Worm (Caenorhabditis elegans): ENCODE results near the gene Y67A10A.7.
A peak's percentile ranks its signal among the peaks of the same experiment; 100 is the strongest.

The Y67A10A.7 gene

DNA sequence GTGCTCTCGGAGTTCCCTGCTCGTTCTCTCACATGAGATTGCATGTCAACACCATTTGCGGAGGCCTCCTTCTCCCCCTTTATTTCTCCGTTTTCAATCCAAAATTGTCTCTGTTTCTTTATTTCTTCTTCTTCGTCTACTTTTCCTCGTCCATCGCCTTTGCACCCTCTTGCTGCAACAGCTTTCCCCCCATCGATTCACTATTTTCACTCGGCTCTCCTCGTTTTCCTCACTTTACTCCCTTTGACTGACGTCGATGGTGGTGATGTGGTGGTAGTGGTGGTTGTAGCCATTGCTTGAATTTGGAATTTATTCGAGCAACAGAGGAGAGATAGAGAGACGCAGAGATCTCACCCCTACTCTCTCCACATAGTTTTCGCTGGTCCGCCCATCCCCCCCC, 2.3 kb upstream of the Y67A10A.7 start:
- TF ChIP-seq pag-3 (tag; optimal IDR thresholded peaks at IDR 0.05; ENCODE audit: borderline replicate concordance), result peak; percentile 20
- no peak for TF ChIP-seq ceh-9 (tag; optimal IDR thresholded peaks at IDR 0.05)
- no peak for TF ChIP-seq madf-2 (tag; optimal IDR thresholded peaks at IDR 0.05)
- TF ChIP-seq syd-9 (tag; optimal IDR thresholded peaks at IDR 0.05), result peak; percentile 44
- TF ChIP-seq C38D4.7 (GFP tag; optimal IDR thresholded peaks at IDR 0.05), result no peak
- peak; percentile 77 for TF ChIP-seq nfya-1 (tag; optimal IDR thresholded peaks at IDR 0.05)
- peak; percentile 59 for TF ChIP-seq fkh-10 (GFP tag; optimal IDR thresholded peaks at IDR 0.05)
- TF ChIP-seq unc-42 (tag; optimal IDR thresholded peaks at IDR 0.05), result peak; percentile 85
- TF ChIP-seq che-1 (tag; optimal IDR thresholded peaks at IDR 0.05), result peak; percentile 3
- peak; percentile 66 for TF ChIP-seq ceh-14 (tag; optimal IDR thresholded peaks at IDR 0.05)
- no peak for TF ChIP-seq ets-4 (tag; optimal IDR thresholded peaks at IDR 0.05)
- peak; percentile 72 for TF ChIP-seq ceh-48 (tag; optimal IDR thresholded peaks at IDR 0.05)
- peak; percentile 46 for TF ChIP-seq ceh-18 (tag; optimal IDR thresholded peaks at IDR 0.05)
- no peak for TF ChIP-seq hlh-15 (tag; optimal IDR thresholded peaks at IDR 0.05)
- TF ChIP-seq ceh-19 (GFP tag; optimal IDR thresholded peaks at IDR 0.05), result peak; percentile 75
- TF ChIP-seq ceh-31 (tag; optimal IDR thresholded peaks at IDR 0.05), result peak; percentile 82
- peak; percentile 26 for TF ChIP-seq sdc-2 (tag; optimal IDR thresholded peaks at IDR 0.05)
- TF ChIP-seq ref-2 (tag; optimal IDR thresholded peaks at IDR 0.05), result no peak
- peak; percentile 31 for TF ChIP-seq C08G9.2 (tag; optimal IDR thresholded peaks at IDR 0.05)
- peak; percentile 24 for TF ChIP-seq unc-55 (GFP tag; optimal IDR thresholded peaks at IDR 0.05)
- TF ChIP-seq tbx-2 (tag; optimal IDR thresholded peaks at IDR 0.05), result peak; percentile 59
- TF ChIP-seq ceh-34 (tag; optimal IDR thresholded peaks at IDR 0.05), result peak; percentile 41

DNA sequence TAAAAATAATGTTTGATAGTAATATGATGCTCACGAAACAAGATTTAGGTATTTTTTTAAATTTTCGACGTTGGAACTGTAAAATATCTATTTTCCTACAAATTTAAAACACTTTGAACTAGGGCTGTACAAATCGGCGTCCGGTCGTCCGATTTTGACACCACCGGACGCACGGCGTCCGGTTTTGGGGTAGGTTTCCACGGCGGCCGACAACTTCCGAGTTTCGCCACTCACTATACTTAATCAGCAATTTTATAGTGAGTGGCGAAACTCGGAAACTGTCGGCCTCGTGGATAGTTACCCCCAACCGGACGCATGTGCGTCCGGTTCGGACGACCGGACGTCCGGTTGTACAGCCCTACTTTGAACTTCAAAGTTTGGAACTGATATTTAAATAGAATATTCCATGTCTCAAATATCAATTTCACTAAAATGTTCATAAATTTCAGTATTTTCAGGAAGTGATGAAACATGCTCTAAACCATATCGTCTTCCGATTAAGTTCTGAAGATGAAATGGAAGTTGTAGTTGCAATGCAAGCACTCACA, 3.4 kb downstream of the Y67A10A.7 start:
- TF ChIP-seq ets-4 (tag; optimal IDR thresholded peaks at IDR 0.05), result no peak
- no peak for TF ChIP-seq madf-2 (tag; optimal IDR thresholded peaks at IDR 0.05)

DNA sequence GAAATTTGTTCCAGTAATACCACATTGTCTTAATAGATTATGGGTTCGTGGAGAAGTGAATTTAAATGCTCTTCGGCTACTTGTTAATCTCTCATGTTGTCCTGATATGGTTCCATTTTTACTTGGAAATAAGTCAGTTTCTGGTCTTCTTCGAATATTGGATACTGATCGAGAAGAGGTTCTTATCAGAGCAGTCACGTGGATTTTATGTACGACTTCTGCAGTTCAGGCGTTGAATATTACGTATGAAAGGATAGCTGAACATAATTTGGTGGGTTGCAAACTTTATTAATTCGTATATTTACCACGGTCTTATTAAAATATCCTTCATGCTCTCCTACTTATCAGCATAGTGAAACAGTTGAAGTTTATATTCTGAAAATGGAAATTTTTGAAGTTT, 3.9 kb downstream of the Y67A10A.7 start:
- TF ChIP-seq unc-3 (GFP tag; conservative IDR thresholded peaks at IDR 0.05), result no peak
- TF ChIP-seq unc-3 (tag; optimal IDR thresholded peaks at IDR 0.05), result no peak
- TF ChIP-seq dmd-4 (tag; optimal IDR thresholded peaks at IDR 0.05; ENCODE audit: borderline replicate concordance), result no peak
- TF ChIP-seq ceh-30 (tag; optimal IDR thresholded peaks at IDR 0.05), result no peak
- no peak for TF ChIP-seq sox-4 (tag; optimal IDR thresholded peaks at IDR 0.05)
- TF ChIP-seq pat-9 (tag; optimal IDR thresholded peaks at IDR 0.05), result no peak
- TF ChIP-seq fax-1 (tag; optimal IDR thresholded peaks at IDR 0.05), result no peak
- TF ChIP-seq ceh-22 (tag; optimal IDR thresholded peaks at IDR 0.05), result no peak
- TF ChIP-seq unc-55 (GFP tag; optimal IDR thresholded peaks at IDR 0.05), result no peak
- TF ChIP-seq fkh-10 (GFP tag; optimal IDR thresholded peaks at IDR 0.05), result no peak
- no peak for TF ChIP-seq che-1 (tag; optimal IDR thresholded peaks at IDR 0.05)
- no peak for TF ChIP-seq ahr-1 (tag; optimal IDR thresholded peaks at IDR 0.05)
- TF ChIP-seq pha-4 (tag; optimal IDR thresholded peaks at IDR 0.05), result no peak
- TF ChIP-seq pqm-1 (tag; optimal IDR thresholded peaks at IDR 0.05), result no peak
- TF ChIP-seq hlh-6 (tag; optimal IDR thresholded peaks at IDR 0.05), result no peak
- no peak for TF ChIP-seq unc-86 (tag; optimal IDR thresholded peaks at IDR 0.05)
- TF ChIP-seq lin-11 (tag; optimal IDR thresholded peaks at IDR 0.05), result no peak
- no peak for TF ChIP-seq ceh-2 (tag; optimal IDR thresholded peaks at IDR 0.05)
- no peak for TF ChIP-seq C38D4.7 (GFP tag; optimal IDR thresholded peaks at IDR 0.05)

DNA sequence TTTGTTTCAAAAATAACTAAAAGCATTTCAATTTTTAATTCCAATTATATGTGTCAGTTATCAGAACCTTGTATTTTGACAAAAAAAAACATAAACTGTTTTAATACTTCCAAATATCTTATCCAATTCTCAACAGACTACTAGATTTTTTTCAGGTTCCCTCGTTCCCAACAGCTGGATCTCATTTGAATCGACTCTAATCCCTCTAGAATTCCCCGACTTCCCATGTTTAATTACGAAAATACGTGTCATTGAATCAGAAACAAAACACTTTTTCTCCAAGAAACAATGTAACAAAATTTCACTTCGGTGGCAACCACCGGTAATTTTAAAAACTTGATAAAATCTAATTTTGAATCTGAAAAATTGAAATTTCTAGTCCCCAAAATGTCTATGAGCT, 5.3 kb downstream of the Y67A10A.7 start:
- TF ChIP-seq ceh-9 (tag; optimal IDR thresholded peaks at IDR 0.05) (no peak), sox-4 (tag; optimal IDR thresholded peaks at IDR 0.05) (no peak), dmd-4 (tag; optimal IDR thresholded peaks at IDR 0.05; ENCODE audit: borderline replicate concordance) (no peak), pha-2 (tag; optimal IDR thresholded peaks at IDR 0.05) (no peak), unc-42 (tag; optimal IDR thresholded peaks at IDR 0.05) (no peak), ref-2 (tag; optimal IDR thresholded peaks at IDR 0.05) (no peak), ama-1 (optimal IDR thresholded peaks at IDR 0.05) (no peak), unc-3 (GFP tag; conservative IDR thresholded peaks at IDR 0.05) (no peak), unc-3 (tag; optimal IDR thresholded peaks at IDR 0.05) (no peak), elt-4 (tag; optimal IDR thresholded peaks at IDR 0.05) (no peak), ahr-1 (tag; optimal IDR thresholded peaks at IDR 0.05) (no peak), ttx-3 (tag; optimal IDR thresholded peaks at IDR 0.05) (no peak), pag-3 (tag; optimal IDR thresholded peaks at IDR 0.05; ENCODE audit: borderline replicate concordance) (no peak), eyg-1 (tag; optimal IDR thresholded peaks at IDR 0.05) (no peak), lin-11 (tag; optimal IDR thresholded peaks at IDR 0.05) (no peak), F13H6.1 (tag; optimal IDR thresholded peaks at IDR 0.05) (no peak), pha-4 (tag; optimal IDR thresholded peaks at IDR 0.05) (no peak), hlh-30 (tag; optimal IDR thresholded peaks at IDR 0.05; ENCODE audit: insufficient read depth) (no peak), lim-6 (tag; optimal IDR thresholded peaks at IDR 0.05) (no peak)

All from whole organism, late embryonic.